Fruit fly (Drosophila melanogaster): ENCODE measurements around the gene Mkrn1.
A peak's percentile ranks its signal among the peaks of the same experiment; 100 is the strongest.

The Mkrn1 gene

DNA sequence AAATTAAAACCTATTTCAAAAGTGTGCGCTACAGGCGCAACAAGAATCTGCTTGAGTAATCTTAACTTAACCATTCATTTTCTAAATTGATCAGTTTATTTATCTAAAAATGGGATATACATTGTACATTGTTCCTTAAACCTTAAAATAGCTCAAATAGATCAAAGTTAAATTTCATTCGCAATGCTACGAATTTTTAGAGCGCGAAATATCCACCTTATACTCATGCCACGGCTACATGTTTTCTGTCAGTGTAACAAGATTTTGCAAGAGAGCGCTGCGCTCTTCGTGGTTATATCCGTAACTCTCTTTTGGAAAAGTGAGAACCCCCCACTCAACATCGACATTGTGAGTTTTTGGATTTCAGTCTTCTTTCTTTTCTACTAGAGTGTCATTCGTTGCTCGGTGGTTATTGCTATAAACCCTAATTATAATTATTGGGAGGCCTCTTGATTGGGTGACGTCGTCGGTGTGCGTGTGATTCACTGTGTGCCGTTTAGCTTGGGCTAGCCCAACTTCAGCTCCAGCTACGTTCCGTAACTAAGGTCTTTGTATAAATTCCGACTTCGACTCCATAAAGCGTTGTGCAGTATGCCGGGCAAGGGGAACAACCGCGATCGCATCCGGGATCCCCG, 23.9 kb downstream of the Mkrn1 start (continued):
- no peak for TF ChIP-seq trem (tag; optimal IDR thresholded peaks at IDR 0.05)
- peak; percentile 67 for TF ChIP-seq PHDP (tag; optimal IDR thresholded peaks at IDR 0.05)
- TF ChIP-seq so (GFP tag; IDR thresholded peaks at IDR 0.05), result peak; percentile 39; the same call in 1 of the 3 replicates
- TF ChIP-seq Spps (tag; optimal IDR thresholded peaks at IDR 0.05), result no peak
- no peak for TF ChIP-seq zen2 (GFP tag; IDR thresholded peaks at IDR 0.05; ENCODE audit: partially characterized antibody)
- no peak for TF ChIP-seq Oaz (GFP tag; IDR thresholded peaks at IDR 0.05)
- peak; percentile 8 for TF ChIP-seq pum (GFP tag; optimal IDR thresholded peaks at IDR 0.05)
- no peak for TF ChIP-seq CG4360 (GFP tag; IDR thresholded peaks at IDR 0.05)
- TF ChIP-seq sima (GFP tag; optimal IDR thresholded peaks at IDR 0.05), result no peak
- no peak for TF ChIP-seq sqz (GFP tag; optimal IDR thresholded peaks at IDR 0.05)
- no peak for TF ChIP-seq CG8944 (GFP tag; optimal IDR thresholded peaks at IDR 0.05)
- peak; percentile 41 for TF ChIP-seq CG10979 (tag; optimal IDR thresholded peaks at IDR 0.05)
- peak; percentile 63 to 74 for TF ChIP-seq Trl (optimal IDR thresholded peaks at IDR 0.05)
- peak; percentile 14 for TF ChIP-seq Trl (GFP tag; optimal IDR thresholded peaks at IDR 0.05)
- peak; percentile 23 for TF ChIP-seq CG2875 (GFP tag; optimal IDR thresholded peaks at IDR 0.05)

DNA sequence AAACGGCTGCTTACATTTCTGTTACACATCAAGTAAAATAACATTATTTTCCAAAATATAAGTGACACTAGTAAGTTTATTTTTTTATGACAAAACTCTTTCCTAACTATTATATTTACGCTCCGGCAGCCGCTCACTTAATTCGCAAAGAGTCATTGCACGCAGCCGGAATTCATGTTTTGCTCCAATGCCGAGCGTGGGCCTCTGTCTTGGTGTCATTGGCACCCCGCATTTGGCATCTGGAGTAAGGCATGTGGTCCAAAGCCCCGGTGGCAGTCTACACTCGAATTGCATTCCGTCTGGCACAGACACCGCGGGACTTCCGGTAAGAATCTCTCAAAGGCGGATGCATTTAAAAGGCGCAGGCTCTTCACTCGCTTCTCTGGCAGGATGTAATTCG, 24.9 kb downstream of the Mkrn1 start:
- TF ChIP-seq fd64A (GFP tag; optimal IDR thresholded peaks at IDR 0.05), result no peak
- no peak for TF ChIP-seq CrebB (tag; optimal IDR thresholded peaks at IDR 0.05)
- TF ChIP-seq Med (GFP tag), result peak; percentile 67
- TF ChIP-seq CG3163 (GFP tag; optimal IDR thresholded peaks at IDR 0.05), result no peak

DNA sequence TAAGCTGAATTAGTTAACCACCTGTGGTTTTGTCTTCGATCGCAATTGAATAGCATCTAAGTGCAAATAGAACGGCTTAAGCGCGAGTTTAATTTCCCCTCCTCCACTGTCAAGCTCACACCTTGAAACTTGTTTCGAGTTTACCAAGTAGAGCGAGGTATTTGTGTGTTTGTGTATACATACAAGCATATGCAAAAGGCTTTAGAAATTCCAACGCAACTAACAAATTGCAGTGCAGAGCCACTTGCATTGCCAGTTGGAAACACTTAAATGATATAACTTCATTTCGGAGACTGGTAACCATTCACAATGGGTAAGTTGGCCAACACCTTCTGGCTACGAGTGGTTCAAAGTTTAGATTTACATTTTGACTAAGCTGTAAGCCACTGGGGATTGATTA, 25.6 kb downstream of the Mkrn1 start:
- TF ChIP-seq nerfin-1 (tag; optimal IDR thresholded peaks at IDR 0.05) (peak; percentile 90), odd (GFP tag; optimal IDR thresholded peaks at IDR 0.05) (no peak), cg (GFP tag; optimal IDR thresholded peaks at IDR 0.05) (peak; percentile 30), CG2712 (tag; optimal IDR thresholded peaks at IDR 0.05) (peak; percentile 65), MESR4 (GFP tag; optimal IDR thresholded peaks at IDR 0.05) (peak; percentile 35), Pdp1 (GFP tag; optimal IDR thresholded peaks at IDR 0.05) (peak in 1 of 2 experiments; percentile 5), kni (GFP tag; optimal IDR thresholded peaks at IDR 0.05) (peak; percentile 30), Dek (tag; optimal IDR thresholded peaks at IDR 0.05) (no peak), sd (tag; optimal IDR thresholded peaks at IDR 0.05) (peak; percentile 73), CG17829 (tag; optimal IDR thresholded peaks at IDR 0.05) (no peak), Opbp (GFP tag; IDR thresholded peaks at IDR 0.05; ENCODE audit: partially characterized antibody) (0 out of 3 replicates have a peak, but pooled peaks have one; percentile 19), Elba2 (GFP tag; optimal IDR thresholded peaks at IDR 0.05) (peak; percentile 61), CG2199 (GFP tag; IDR thresholded peaks at IDR 0.05) (0 out of 3 replicates have a peak, but pooled peaks have one; percentile 29), CoRest (tag; optimal IDR thresholded peaks at IDR 0.05) (no peak)

DNA sequence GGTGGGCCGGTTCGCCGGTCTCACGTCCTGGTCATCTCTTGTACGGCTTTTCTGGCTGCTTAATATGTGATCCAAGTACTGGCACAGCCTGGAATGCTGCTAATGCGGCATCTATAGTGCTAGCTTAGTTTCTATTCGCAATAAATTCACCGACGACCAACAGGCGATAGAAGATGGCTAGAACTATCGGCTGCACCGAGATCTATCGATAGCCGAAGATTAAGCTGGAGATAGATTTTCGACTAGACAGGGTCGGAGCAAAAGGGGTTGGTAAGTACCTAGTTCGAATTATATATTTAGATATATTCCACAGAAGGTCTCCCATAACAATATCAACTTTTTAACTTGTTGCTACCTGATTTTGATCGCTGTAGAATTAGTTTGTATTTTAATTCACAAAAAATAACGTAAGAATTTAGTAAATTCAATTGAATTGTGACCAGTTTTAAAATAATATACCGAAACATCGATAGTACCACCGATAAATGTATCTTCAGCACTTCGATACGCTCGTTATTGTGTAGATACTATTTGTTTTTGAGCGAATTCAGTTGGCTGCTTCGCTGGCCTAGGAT, 26.1 kb downstream of the Mkrn1 start, which contains the start of the genes Glg1 and M6:
TSS of gene Glg1 (minus strand) at position 185 of the 575 bp plus-strand sequence.
TSS of gene M6 (plus strand) at position 499 of the 575 bp plus-strand sequence.
- TF ChIP-seq CG10543 (GFP tag; optimal IDR thresholded peaks at IDR 0.05) (peak; percentile 69), CG17361 (GFP tag; IDR thresholded peaks at IDR 0.05) (peak; percentile 84), slou (GFP tag; optimal IDR thresholded peaks at IDR 0.05) (peak; percentile 27), Ada2b (GFP tag; IDR thresholded peaks at IDR 0.05) (peak; percentile 40; the same call in 1 of the 2 replicates), B-H1 (GFP tag; IDR thresholded peaks at IDR 0.05) (0 out of 3 replicates have a peak, but pooled peaks have one; percentile 28), Bgb (GFP tag; IDR thresholded peaks at IDR 0.05; ENCODE audit: partially characterized antibody) (peak; percentile 94), Trl (optimal IDR thresholded peaks at IDR 0.05) (no peak), Trl (GFP tag; optimal IDR thresholded peaks at IDR 0.05) (peak; percentile 58), stc (GFP tag; IDR thresholded peaks at IDR 0.05) (no peak), odd (GFP tag; optimal IDR thresholded peaks at IDR 0.05) (no peak), CG2116 (GFP tag; optimal IDR thresholded peaks at IDR 0.05) (peak; percentile 80), tap (tag; optimal IDR thresholded peaks at IDR 0.05) (peak; percentile 18), CG4820 (GFP tag; optimal IDR thresholded peaks at IDR 0.05) (peak; percentile 41), CG18011 (GFP tag; optimal IDR thresholded peaks at IDR 0.05) (peak; percentile 44), klu (GFP tag; IDR thresholded peaks at IDR 0.05) (no peak), zfh2 (GFP tag; optimal IDR thresholded peaks at IDR 0.05) (peak; percentile 76)

All from whole organism, embryonic.